Fruit fly (Drosophila melanogaster) whole organism, embryonic: ENCODE data around the gene Ugt36D1.

Experiments
- Ada2b ChIP-seq: fragments of 200-800 bp; sonication (Bioruptor generic); IDR thresholded peaks from 2 replicates; pipeline ENCODE4 v1.3.6; 2022; ENCODE audit warnings: missing biosample characterization, missing genetic modification characterization
- CG11504 ChIP-seq: fragments of 200-800 bp; sonication (Bioruptor generic); optimal IDR thresholded peaks from 3 replicates; lab custom pipeline; 2019; ENCODE audit warnings: missing biosample characterization, mild to moderate bottlenecking, missing genetic modification characterization, moderate library complexity
- CG14667 ChIP-seq: fragments of 200-800 bp; sonication (Bioruptor generic); IDR thresholded peaks from 2 replicates; pipeline ENCODE4 v1.3.6; 2022; ENCODE audit warnings: missing biosample characterization, missing genetic modification characterization
- CG15073 ChIP-seq: fragments of 200-800 bp; sonication (Bioruptor generic); optimal IDR thresholded peaks from 2 replicates; lab custom pipeline; 2016; ENCODE audit warnings: missing biosample characterization, missing genetic modification characterization
- CG15269 ChIP-seq: fragments of 200-800 bp; sonication (Bioruptor generic); optimal IDR thresholded peaks from 2 replicates; lab custom pipeline; 2018; ENCODE audit warnings: missing biosample characterization, mild to moderate bottlenecking, missing genetic modification characterization, moderate library complexity
- CG15479 ChIP-seq: fragments of 200-800 bp; sonication (Bioruptor generic); optimal IDR thresholded peaks from 3 replicates; lab custom pipeline; 2019; ENCODE audit warnings: missing biosample characterization, mild to moderate bottlenecking, missing genetic modification characterization, moderate library complexity
- CG17361 ChIP-seq: fragments of 200-800 bp; sonication (Bioruptor generic); IDR thresholded peaks from 3 replicates; pipeline ENCODE4 v1.3.6; 2022; ENCODE audit warnings: missing biosample characterization, missing genetic modification characterization
- CG18262 ChIP-seq: fragments of 200-800 bp; optimal IDR thresholded peaks from 3 replicates; lab custom pipeline; 2019; ENCODE audit warnings: missing biosample characterization, mild to moderate bottlenecking, missing genetic modification characterization, moderate library complexity
- CG18599 ChIP-seq: fragments of 200-800 bp; sonication (Bioruptor generic); optimal IDR thresholded peaks from 3 replicates; lab custom pipeline; 2017; ENCODE audit warnings: missing biosample characterization, missing genetic modification characterization, mild to moderate bottlenecking, moderate library complexity, missing genetic modification reagents
- CG2678 ChIP-seq: fragments of 200-800 bp; sonication (Bioruptor generic); optimal IDR thresholded peaks from 3 replicates; lab custom pipeline; 2019; ENCODE audit warnings: missing biosample characterization, mild to moderate bottlenecking, missing genetic modification characterization, moderate library complexity
- CG31388 ChIP-seq: fragments of 200-800 bp; sonication (Bioruptor generic); optimal IDR thresholded peaks from 2 replicates; lab custom pipeline; 2016; ENCODE audit warnings: missing biosample characterization, missing genetic modification characterization
- CG3163 ChIP-seq: fragments of 200-800 bp; sonication (Bioruptor generic); optimal IDR thresholded peaks from 3 replicates; lab custom pipeline; 2016; ENCODE audit warnings: missing biosample characterization, missing genetic modification characterization
- CG3281 ChIP-seq: fragments of 200-800 bp; sonication (Bioruptor generic); optimal IDR thresholded peaks from 3 replicates; lab custom pipeline; 2017; ENCODE audit warnings: missing biosample characterization, mild to moderate bottlenecking, missing genetic modification characterization
- CG4730 ChIP-seq: fragments of 200-800 bp; sonication (Bioruptor generic); IDR thresholded peaks from 2 replicates; pipeline ENCODE4 v1.3.6; 2022; ENCODE audit warnings: missing biosample characterization, missing genetic modification characterization
- CG4854 ChIP-seq: fragments of 200-800 bp; sonication (Bioruptor generic); optimal IDR thresholded peaks from 2 replicates; lab custom pipeline; 2016; ENCODE audit warnings: missing biosample characterization, missing genetic modification characterization, inconsistent platforms
- CrebB ChIP-seq: fragments of 200-800 bp; sonication (Bioruptor generic); optimal IDR thresholded peaks from 3 replicates; lab custom pipeline; 2018; ENCODE audit warnings: missing biosample characterization, mild to moderate bottlenecking, missing genetic modification characterization
- Dek ChIP-seq: fragments of 200-800 bp; sonication (Bioruptor generic); optimal IDR thresholded peaks from 3 replicates; lab custom pipeline; 2019; ENCODE audit warnings: missing biosample characterization, mild to moderate bottlenecking, missing genetic modification characterization, moderate library complexity
- Dp ChIP-seq: fragments of 200-800 bp; sonication (Bioruptor generic); optimal IDR thresholded peaks from 2 replicates; lab custom pipeline; 2018; ENCODE audit warnings: missing biosample characterization, mild to moderate bottlenecking, missing genetic modification characterization, moderate library complexity
- ERR ChIP-seq: fragments of 200-800 bp; sonication (Bioruptor generic); optimal IDR thresholded peaks from 2 replicates; lab custom pipeline; 2016; ENCODE audit warnings: missing biosample characterization, missing genetic modification characterization
- Ets65A ChIP-seq: fragments of 200-800 bp; sonication (Bioruptor generic); peaks from one replicate; lab custom pipeline; 2016; ENCODE audit warnings: missing biosample characterization, missing genetic modification characterization
- GATAe ChIP-seq: fragments of 200-800 bp; sonication (Bioruptor generic); conservative IDR thresholded peaks from 2 replicates; pipeline ENCODE4 v1.3.6; 2022; ENCODE audit warnings: missing biosample characterization, missing genetic modification characterization
- HLH3B ChIP-seq: fragments of 200-800 bp; sonication (Bioruptor generic); IDR thresholded peaks from 2 replicates; pipeline ENCODE4 v1.3.6; 2022; ENCODE audit warnings: missing biosample characterization, missing genetic modification characterization
- Hr3 ChIP-seq: fragments of 200-800 bp; sonication (Bioruptor generic); optimal IDR thresholded peaks from 3 replicates; lab custom pipeline; 2016; ENCODE audit warnings: missing biosample characterization, missing genetic modification characterization
- NC2β ChIP-seq: fragments of 200-800 bp; sonication (Bioruptor generic); optimal IDR thresholded peaks from 2 replicates; lab custom pipeline; 2016; ENCODE audit warnings: missing biosample characterization, missing genetic modification characterization
- Ptx1 ChIP-seq: fragments of 200-800 bp; sonication (Bioruptor generic); IDR thresholded peaks from 2 replicates; pipeline ENCODE4 v1.3.6; 2022; ENCODE audit warnings: missing biosample characterization, missing genetic modification characterization
- Ravus ChIP-seq: fragments of 200-800 bp; sonication (Bioruptor generic); IDR thresholded peaks from 2 replicates; pipeline ENCODE4 v1.3.6; 2022; ENCODE audit warnings: missing biosample characterization, missing genetic modification characterization
- Ssrp ChIP-seq: fragments of 200-800 bp; sonication (Bioruptor generic); optimal IDR thresholded peaks from 2 replicates; lab custom pipeline; 2018; ENCODE audit warnings: missing biosample characterization, mild to moderate bottlenecking, missing genetic modification characterization, moderate library complexity
- Xrp1 ChIP-seq: fragments of 200-800 bp; sonication (Bioruptor generic); IDR thresholded peaks from 2 replicates; pipeline ENCODE4 v1.3.6; 2022; ENCODE audit warnings: missing biosample characterization, missing genetic modification characterization
- abd-A ChIP-seq: fragments of 200-800 bp; sonication (Bioruptor generic); optimal IDR thresholded peaks from 3 replicates; lab custom pipeline; 2019; ENCODE audit warnings: missing biosample characterization, mild to moderate bottlenecking, missing genetic modification characterization, moderate library complexity
- az2 ChIP-seq: fragments of 200-800 bp; sonication (Bioruptor generic); optimal IDR thresholded peaks from 3 replicates; lab custom pipeline; 2016; ENCODE audit warnings: missing biosample characterization, missing genetic modification characterization
- cad ChIP-seq: fragments of >200 bp; optimal IDR thresholded peaks from 2 replicates; lab custom pipeline; 2017; ENCODE audit warnings: missing biosample characterization, missing genetic modification characterization
- chm ChIP-seq: fragments of 200-800 bp; sonication (Bioruptor generic); IDR thresholded peaks from 2 replicates; pipeline ENCODE4 v1.3.6; 2022; ENCODE audit warnings: missing biosample characterization, missing genetic modification characterization
- corto ChIP-seq: fragments of 200-800 bp; sonication (Bioruptor generic); optimal IDR thresholded peaks from 2 replicates; lab custom pipeline; 2016; ENCODE audit warnings: missing biosample characterization, mild to moderate bottlenecking, missing genetic modification characterization, moderate library complexity
- exex ChIP-seq: fragments of 200-800 bp; sonication (Bioruptor generic); optimal IDR thresholded peaks from 4 replicates; lab custom pipeline; 2018; ENCODE audit warnings: missing biosample characterization, mild to moderate bottlenecking, missing genetic modification characterization, moderate library complexity
- fru ChIP-seq: fragments of >200 bp; optimal IDR thresholded peaks from 2 replicates; lab custom pipeline; 2017
- gcm ChIP-seq: fragments of 200-800 bp; sonication (Bioruptor generic); optimal IDR thresholded peaks from 2 replicates; lab custom pipeline; 2019; ENCODE audit warnings: missing biosample characterization, mild to moderate bottlenecking, missing genetic modification characterization, moderate library complexity
- gfzf ChIP-seq: fragments of 200-800 bp; sonication (Bioruptor generic); optimal IDR thresholded peaks from 2 replicates; lab custom pipeline; 2016; ENCODE audit warnings: missing biosample characterization, mild to moderate bottlenecking, missing genetic modification characterization, moderate library complexity
- her ChIP-seq: fragments of 200-800 bp; sonication (Bioruptor generic); optimal IDR thresholded peaks from 2 replicates; lab custom pipeline; 2016; ENCODE audit warnings: missing biosample characterization, missing genetic modification characterization
- hth ChIP-seq: fragments of >200 bp; optimal IDR thresholded peaks from 2 replicates; lab custom pipeline; 2017; ENCODE audit warnings: inconsistent platforms
- jigr1 ChIP-seq: fragments of 200-800 bp; sonication (Bioruptor generic); IDR thresholded peaks from 3 replicates; pipeline ENCODE4 v1.3.6; 2022; ENCODE audit warnings: missing biosample characterization, missing genetic modification characterization
- jumu ChIP-seq: fragments of 200-800 bp; sonication (Bioruptor generic); optimal IDR thresholded peaks from 3 replicates; lab custom pipeline; 2016; ENCODE audit warnings: missing biosample characterization, missing genetic modification characterization
- lov ChIP-seq, 2 experiments: fragments of 200-800 bp in 1 of 2; fragments of >200 bp in 1 of 2; sonication (Bioruptor generic) in 1 of 2; IDR thresholded peaks in 1 of 2; optimal IDR thresholded peaks in 1 of 2; 2 replicates in 1 of 2; 3 replicates in 1 of 2; pipeline versions ENCODE4 v1.3.6 to Lab custom; 2017 to 2022; ENCODE audit warnings: missing biosample characterization in 1 of 2, missing genetic modification characterization in 1 of 2
- mam ChIP-seq: fragments of 200-800 bp; sonication (Bioruptor generic); optimal IDR thresholded peaks from 3 replicates; lab custom pipeline; 2016; ENCODE audit warnings: missing biosample characterization, missing genetic modification characterization
- otp ChIP-seq: fragments of 200-800 bp; sonication (Bioruptor generic); IDR thresholded peaks from 3 replicates; pipeline ENCODE4, ENCODE4 v1.3.6; 2022; ENCODE audit warnings: missing biosample characterization, missing genetic modification characterization
- pfk ChIP-seq: fragments of 200-800 bp; sonication (Bioruptor generic); optimal IDR thresholded peaks from 2 replicates; lab custom pipeline; 2018; ENCODE audit warnings: missing biosample characterization, mild to moderate bottlenecking, missing genetic modification characterization, moderate library complexity
- ranshi ChIP-seq: fragments of 200-800 bp; sonication (Bioruptor generic); IDR thresholded peaks from 2 replicates; pipeline ENCODE4 v1.3.6; 2022; ENCODE audit warnings: missing biosample characterization, missing genetic modification characterization
- sc ChIP-seq, 3 experiments: fragments of >200 bp in 2 of 3; fragments of 200-800 bp in 1 of 3; sonication (Bioruptor generic) in 1 of 3; optimal IDR thresholded peaks; 2 replicates in 2 of 3; 3 replicates in 1 of 3; lab custom pipeline; 2017; ENCODE audit warnings: mild to moderate bottlenecking in 1 of 3, missing biosample characterization in 1 of 3, missing genetic modification characterization in 1 of 3, missing genetic modification reagents in 1 of 3
- shn ChIP-seq: fragments of 200-800 bp; sonication (Bioruptor generic); optimal IDR thresholded peaks from 3 replicates; lab custom pipeline; 2016; ENCODE audit warnings: missing biosample characterization, missing genetic modification characterization
- wdn ChIP-seq: fragments of 200-800 bp; sonication (Bioruptor generic); IDR thresholded peaks from 2 replicates; pipeline ENCODE4 v1.3.6; 2022; ENCODE audit warnings: missing biosample characterization, missing genetic modification characterization
- zen2 ChIP-seq: fragments of 200-800 bp; sonication (Bioruptor generic); IDR thresholded peaks from 3 replicates; pipeline ENCODE4 v1.3.6; 2022; ENCODE audit warnings: missing biosample characterization, missing genetic modification characterization; ENCODE audit not compliant: partially characterized antibody
- zfh2 ChIP-seq: fragments of 200-800 bp; sonication (Bioruptor generic); optimal IDR thresholded peaks from 2 replicates; lab custom pipeline; 2016; ENCODE audit warnings: missing biosample characterization, missing genetic modification characterization

Gene Ugt36D1

dm6 chr2L:18822805-18823204 lies 543 bp upstream of the Ugt36D1 start (continued):
- TF ChIP-seq CG15479 (GFP tag; lab: Kevin White, UChicago) = no peak
- no peak for TF ChIP-seq jigr1 (GFP tag; lab: Robert Waterston, UW)
- no peak for TF ChIP-seq lov (optimal IDR thresholded peaks at IDR 0.05; lab: Kevin White, UChicago)
- peak; percentile 80; the same call in 1 of the 3 replicates for TF ChIP-seq lov (GFP tag; IDR thresholded peaks at IDR 0.05; lab: Robert Waterston, UW)
- no peak for TF ChIP-seq Ets65A (GFP tag; lab: Kevin White, UChicago)
- no peak for TF ChIP-seq Dek (tag; lab: Kevin White, UChicago)
- TF ChIP-seq mam (GFP tag; lab: Kevin White, UChicago) = no peak
- TF ChIP-seq sc (optimal IDR thresholded peaks at IDR 0.05; lab: Kevin White, UChicago) = no peak
- peak; percentile 47 for TF ChIP-seq sc (GFP tag; optimal IDR thresholded peaks at IDR 0.05; lab: Kevin White, UChicago)
- no peak for TF ChIP-seq CG14667 (GFP tag; lab: Robert Waterston, UW)
- no peak for TF ChIP-seq wdn (GFP tag; lab: Robert Waterston, UW)
- no peak for TF ChIP-seq abd-A (tag; lab: Kevin White, UChicago)
- TF ChIP-seq jumu (GFP tag; lab: Kevin White, UChicago) = no peak
- peak; percentile 30; the same call in 1 of the 2 replicates for TF ChIP-seq ranshi
- TF ChIP-seq gfzf (GFP tag; lab: Kevin White, UChicago) = no peak
- no peak for TF ChIP-seq CG15269 (tag; lab: Kevin White, UChicago)
- no peak for TF ChIP-seq corto (GFP tag; lab: Kevin White, UChicago)
- TF ChIP-seq CG18599 (GFP tag; lab: Kevin White, UChicago) = peak; percentile 72
- no peak for TF ChIP-seq Ada2b (GFP tag; lab: Robert Waterston, UW)
- no peak for TF ChIP-seq CG3163 (GFP tag; lab: Kevin White, UChicago)
- TF ChIP-seq NC2β (GFP tag; lab: Kevin White, UChicago) = peak; percentile 50
- no peak for TF ChIP-seq Ssrp
- no peak for TF ChIP-seq Dp (GFP tag; lab: Kevin White, UChicago)
- TF ChIP-seq CG4854 (GFP tag; lab: Kevin White, UChicago) = no peak
- TF ChIP-seq gcm (GFP tag; lab: Kevin White, UChicago) = peak; percentile 16
- no peak for TF ChIP-seq GATAe (GFP tag; lab: Robert Waterston, UW)
- TF ChIP-seq CG15073 (GFP tag; lab: Kevin White, UChicago) = no peak
- peak; percentile 42; the same call in 2 of the 3 replicates for TF ChIP-seq CG17361 (GFP tag; lab: Robert Waterston, UW)
- TF ChIP-seq az2 (GFP tag; lab: Kevin White, UChicago) = no peak
- TF ChIP-seq CG31388 (GFP tag; lab: Kevin White, UChicago) = no peak
- TF ChIP-seq pfk (GFP tag; lab: Kevin White, UChicago) = peak; percentile 54
- TF ChIP-seq CG4730 = 0 out of 2 replicates have a peak, but pooled peaks have one; percentile 15
- TF ChIP-seq shn (GFP tag; lab: Kevin White, UChicago) = no peak
- TF ChIP-seq CG18262 (tag; lab: Kevin White, UChicago) = peak; percentile 36
- TF ChIP-seq CG2678 (tag; lab: Kevin White, UChicago) = peak; percentile 54
- TF ChIP-seq otp (GFP tag; lab: Robert Waterston, UW) = 0 out of 3 replicates have a peak, but pooled peaks have one; percentile 49
- no peak for TF ChIP-seq cad
- no peak for TF ChIP-seq fru (lab: Kevin White, UChicago)
- no peak for TF ChIP-seq her (GFP tag; lab: Kevin White, UChicago)
- peak; percentile 21; the same call in 1 of the 2 replicates for TF ChIP-seq HLH3B (GFP tag; lab: Robert Waterston, UW)
- TF ChIP-seq zen2 = no peak
- TF ChIP-seq ERR (GFP tag; lab: Kevin White, UChicago) = no peak
- TF ChIP-seq Ptx1 (GFP tag; lab: Robert Waterston, UW) = no peak
- no peak for TF ChIP-seq hth (lab: Kevin White, UChicago)
- peak; percentile 57 for TF ChIP-seq CrebB (tag; lab: Kevin White, UChicago)
- no peak for TF ChIP-seq Hr3 (GFP tag; lab: Kevin White, UChicago)
- TF ChIP-seq CG3281 (GFP tag; lab: Kevin White, UChicago) = peak; percentile 8
- TF ChIP-seq Ravus = no peak
- TF ChIP-seq Xrp1 = peak; percentile 77
- TF ChIP-seq CG11504 = peak; percentile 36
- no peak for TF ChIP-seq exex (tag; lab: Kevin White, UChicago)
- peak; percentile 42; the same call in 1 of the 2 replicates for TF ChIP-seq chm (GFP tag; lab: Robert Waterston, UW)
- no peak for TF ChIP-seq zfh2 (GFP tag; lab: Kevin White, UChicago)
